Worm (Caenorhabditis elegans) whole organism, young adult: ENCODE results near the gene srd-46.

ENCODE experiments used
- F33H1.4 ChIP-seq: fragments of 200-800 bp; sonication (Bioruptor generic); IDR thresholded peaks from 2 replicates; pipeline ENCODE4 v1.3.6; 2022; ENCODE audit warnings: missing genetic modification reagents, missing genetic modification characterization, missing compliant biosample characterization
- Y53G8AR.9 ChIP-seq: fragments of 200-800 bp; sonication (Bioruptor generic); conservative IDR thresholded peaks from 2 replicates; pipeline ENCODE4 v1.3.6; 2022; ENCODE audit warnings: missing genetic modification reagents, missing genetic modification characterization, missing compliant biosample characterization
- lin-35 ChIP-seq, 3 experiments: fragments of 150-350 bp in 2 of 3; sonication (generic microtip) in 1 of 3; optimal IDR thresholded peaks; 2 replicates each; lab custom pipeline; 2014 to 2018; ENCODE audit warnings: missing biosample characterization in 3 of 3, missing genetic modification characterization in 3 of 3, missing genetic modification reagents in 3 of 3
- mes-4 ChIP-seq: sonication (generic microtip); optimal IDR thresholded peaks from 2 replicates; lab custom pipeline; 2016; ENCODE audit warnings: missing genotype, missing genetic modification characterization, missing compliant biosample characterization
- nhr-120 ChIP-seq: fragments of 200-800 bp; sonication (Bioruptor generic); IDR thresholded peaks from 2 replicates; pipeline ENCODE4 v1.3.6; 2022; ENCODE audit warnings: missing genetic modification characterization, missing compliant biosample characterization
- snpc-4 ChIP-seq, 5 experiments: fragments of 150-350 bp in 1 of 5; sonication (generic microtip) in 4 of 5; optimal IDR thresholded peaks; 2 replicates each; lab custom pipeline; 2014 to 2018; ENCODE audit warnings: missing genetic modification characterization in 5 of 5, missing biosample characterization in 3 of 5, antibody characterized with exemption in 2 of 5, mild to moderate bottlenecking in 2 of 5, missing compliant biosample characterization in 2 of 5, missing genotype in 2 of 5, moderate library complexity in 2 of 5, missing genetic modification reagents in 1 of 5
- tbx-9 ChIP-seq: sonication (generic microtip); optimal IDR thresholded peaks from 2 replicates; lab custom pipeline; 2016; ENCODE audit warnings: borderline replicate concordance, missing genetic modification characterization, inconsistent platforms, missing compliant biosample characterization
- ztf-3 ChIP-seq: fragments of 200-800 bp; sonication (Bioruptor generic); optimal IDR thresholded peaks from 2 replicates; lab custom pipeline; 2018; ENCODE audit warnings: mild to moderate bottlenecking, missing genetic modification characterization, missing compliant biosample characterization

DNA sequence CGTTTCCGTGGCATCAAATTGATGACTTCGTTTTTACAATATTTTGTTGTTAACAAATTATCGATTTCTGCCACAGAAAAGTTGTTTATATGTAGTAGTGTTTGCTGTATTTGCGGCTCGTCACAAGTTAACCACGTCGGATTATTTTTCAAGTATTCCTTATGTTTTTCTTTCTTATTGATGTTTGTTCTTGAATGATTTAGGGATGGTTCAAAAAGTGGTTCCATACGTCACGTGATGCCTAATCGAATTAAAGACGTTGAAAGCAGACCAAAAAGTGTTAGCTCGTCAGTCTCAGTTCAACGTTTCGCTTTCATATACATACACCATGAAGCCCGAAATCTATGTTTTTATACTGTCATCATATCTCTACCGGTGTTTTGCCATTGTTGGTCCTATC, 46.4 kb upstream of the srd-46 start, which contains the start of gene lips-2:
- no peak for TF ChIP-seq lin-35 (GFP tag; optimal IDR thresholded peaks at IDR 0.05; lab: Kevin White, UChicago)
- TF ChIP-seq nhr-120 (GFP tag; lab: Robert Waterston, UW), result no peak
- no peak for TF ChIP-seq snpc-4 (GFP tag; optimal IDR thresholded peaks at IDR 0.05; lab: Kevin White, UChicago)
- TF ChIP-seq snpc-4 (tag; optimal IDR thresholded peaks at IDR 0.05; lab: Kevin White, UChicago), result no peak
- no peak for TF ChIP-seq ztf-3
- no peak for TF ChIP-seq mes-4
- no peak for TF ChIP-seq F33H1.4
- no peak for TF ChIP-seq tbx-9
- TF ChIP-seq Y53G8AR.9 (GFP tag; lab: Robert Waterston, UW), result no peak
